Worm (Caenorhabditis elegans): ENCODE results near the gene gvd-1.

Gene gvd-1

DNA sequence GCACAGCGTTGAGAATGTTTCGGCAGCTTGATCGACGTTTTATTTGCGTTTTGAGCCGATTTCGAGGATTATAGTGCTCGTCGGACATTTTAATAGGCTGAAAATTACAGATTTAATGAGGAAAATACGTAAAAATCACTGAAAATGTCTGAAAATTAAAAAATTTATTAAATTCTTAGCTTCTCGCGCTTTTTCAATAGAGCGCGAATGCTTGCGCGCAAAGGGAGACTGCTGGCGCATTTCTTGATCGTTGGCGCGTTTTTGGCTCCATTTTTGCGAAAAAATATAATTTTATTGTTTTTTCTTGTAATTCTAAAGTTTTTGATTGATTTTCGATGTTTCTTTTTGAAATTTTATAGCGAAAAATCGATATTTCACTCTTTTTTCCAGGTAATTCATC is 46.9 kb downstream of the gvd-1 start, which contains the start of the genes dnsn-1 and C24H12.4 (continued):
- peak; percentile 79 for TF ChIP-seq nhr-77 (tag; optimal IDR thresholded peaks at IDR 0.05)
- TF ChIP-seq unc-86 (tag; optimal IDR thresholded peaks at IDR 0.05) = peak; percentile 95
- no peak for TF ChIP-seq hlh-4 (tag; optimal IDR thresholded peaks at IDR 0.05)
- peak; percentile 98 for TF ChIP-seq tbx-2 (tag; optimal IDR thresholded peaks at IDR 0.05)
- peak; percentile 74 for TF ChIP-seq F16B12.6 (tag; optimal IDR thresholded peaks at IDR 0.05)
- TF ChIP-seq tlp-1 (tag; optimal IDR thresholded peaks at IDR 0.05) = no peak
- TF ChIP-seq mef-2 (tag; optimal IDR thresholded peaks at IDR 0.05) = peak; percentile 49
- TF ChIP-seq pag-3 (tag; optimal IDR thresholded peaks at IDR 0.05; ENCODE audit: borderline replicate concordance, insufficient read depth) = peak; percentile 31
- TF ChIP-seq lin-39 (tag; optimal IDR thresholded peaks at IDR 0.05) = peak; percentile 96
- peak; percentile 93 for TF ChIP-seq nhr-85 (tag)
- no peak for TF ChIP-seq Y116A8C.19 (tag; optimal IDR thresholded peaks at IDR 0.05; ENCODE audit: borderline replicate concordance)
- TF ChIP-seq egl-27 (tag; optimal IDR thresholded peaks at IDR 0.05) = peak in 1 of 2 experiments; percentile 1
- TF ChIP-seq jun-1 (tag; optimal IDR thresholded peaks at IDR 0.05) = peak; percentile 88
- peak; percentile 1 for TF ChIP-seq zag-1 (tag; optimal IDR thresholded peaks at IDR 0.05)
- TF ChIP-seq ceh-63 (GFP tag; optimal IDR thresholded peaks at IDR 0.05) = no peak
- peak; percentile 97 for TF ChIP-seq lin-15B (tag; optimal IDR thresholded peaks at IDR 0.05)
- no peak for TF ChIP-seq ces-1 (GFP tag; optimal IDR thresholded peaks at IDR 0.05)
- TF ChIP-seq C34B4.2 (tag; optimal IDR thresholded peaks at IDR 0.05) = no peak
- TF ChIP-seq ets-5 (GFP tag; IDR thresholded peaks at IDR 0.05) = no peak
- peak; percentile 57 for TF ChIP-seq nhr-11 (tag; optimal IDR thresholded peaks at IDR 0.05)
- TF ChIP-seq nhr-20 (tag; optimal IDR thresholded peaks at IDR 0.05) = peak; percentile 96
- TF ChIP-seq nhr-90 (tag; optimal IDR thresholded peaks at IDR 0.05; ENCODE audit: poor library complexity) = peak; percentile 97
- peak; percentile 87 for TF ChIP-seq pax-3 (tag; optimal IDR thresholded peaks at IDR 0.05)
- TF ChIP-seq hpl-2 (GFP tag; optimal IDR thresholded peaks at IDR 0.05) = peak; percentile 54
- TF ChIP-seq elt-2 (tag; optimal IDR thresholded peaks at IDR 0.05) = peak; percentile 75
- peak; percentile 92 for TF ChIP-seq fkh-10 (GFP tag; optimal IDR thresholded peaks at IDR 0.05)
- peak; percentile 75 for TF ChIP-seq aha-1 (tag; optimal IDR thresholded peaks at IDR 0.05)
- peak; percentile 99 for TF ChIP-seq unc-130 (tag; optimal IDR thresholded peaks at IDR 0.05)
- peak; percentile 95 to 97 for TF ChIP-seq lin-35 (GFP tag; optimal IDR thresholded peaks at IDR 0.05)
- peak; percentile 96 to 98 (median 97) for TF ChIP-seq ceh-82 (tag; optimal IDR thresholded peaks at IDR 0.05)
- TF ChIP-seq mab-9 (GFP tag; IDR thresholded peaks at IDR 0.05) = peak; percentile 86
- peak; percentile 88 for TF ChIP-seq ceh-88 (GFP tag; IDR thresholded peaks at IDR 0.05)
- TF ChIP-seq ama-1 (optimal IDR thresholded peaks at IDR 0.05) = peak; percentile 65
- peak; percentile 93 for TF ChIP-seq lin-13 (GFP tag; optimal IDR thresholded peaks at IDR 0.05)
- TF ChIP-seq nhr-71 (tag; optimal IDR thresholded peaks at IDR 0.05) = peak; percentile 97
- TF ChIP-seq unc-62 (GFP tag; optimal IDR thresholded peaks at IDR 0.05) = no peak
- no peak for TF ChIP-seq nhr-76 (tag; optimal IDR thresholded peaks at IDR 0.05)
- peak; percentile 58 for TF ChIP-seq nhr-237 (tag; optimal IDR thresholded peaks at IDR 0.05)
- TF ChIP-seq fkh-8 (tag; optimal IDR thresholded peaks at IDR 0.05) = peak; percentile 95
- TF ChIP-seq lir-3 (tag; optimal IDR thresholded peaks at IDR 0.05; ENCODE audit: poor library complexity) = peak; percentile 81
- no peak for TF ChIP-seq alr-1 (tag; optimal IDR thresholded peaks at IDR 0.05; ENCODE audit: borderline replicate concordance)
- peak; percentile 95 for TF ChIP-seq nhr-19 (GFP tag; conservative IDR thresholded peaks at IDR 0.05)
- TF ChIP-seq ztf-11 (tag; optimal IDR thresholded peaks at IDR 0.05) = peak in 1 of 2 experiments; percentile 82
- no peak for TF ChIP-seq nhr-12 (tag; optimal IDR thresholded peaks at IDR 0.05)
- peak; percentile 97 for TF ChIP-seq swsn-7 (tag; optimal IDR thresholded peaks at IDR 0.05)
- peak; percentile 96 to 97 for TF ChIP-seq lsy-2 (tag; optimal IDR thresholded peaks at IDR 0.05)
- peak; percentile 62; the same call in 1 of the 2 replicates for TF ChIP-seq unc-98 (GFP tag; IDR thresholded peaks at IDR 0.05)
- TF ChIP-seq isw-1 (GFP tag; IDR thresholded peaks at IDR 0.05) = peak; percentile 96
- TF ChIP-seq hlh-17 (GFP tag; optimal IDR thresholded peaks at IDR 0.05; ENCODE audit: borderline replicate concordance) = no peak
- peak; percentile 39 for TF ChIP-seq unc-30 (tag; optimal IDR thresholded peaks at IDR 0.05)
- TF ChIP-seq grh-1 (GFP tag; IDR thresholded peaks at IDR 0.05) = peak; percentile 91
- peak; percentile 83 for TF ChIP-seq aly-2 (tag; optimal IDR thresholded peaks at IDR 0.05)
- TF ChIP-seq skn-1 (tag; optimal IDR thresholded peaks at IDR 0.05) = peak; percentile 95
